Worm (Caenorhabditis elegans): Measurements from ENCODE around the gene mms-19.
"Not testable (repeated sequence)": the region's sequence is repeated elsewhere in the genome, so short reads cannot be mapped to it uniquely, and the experiment has no call there.

DNA sequence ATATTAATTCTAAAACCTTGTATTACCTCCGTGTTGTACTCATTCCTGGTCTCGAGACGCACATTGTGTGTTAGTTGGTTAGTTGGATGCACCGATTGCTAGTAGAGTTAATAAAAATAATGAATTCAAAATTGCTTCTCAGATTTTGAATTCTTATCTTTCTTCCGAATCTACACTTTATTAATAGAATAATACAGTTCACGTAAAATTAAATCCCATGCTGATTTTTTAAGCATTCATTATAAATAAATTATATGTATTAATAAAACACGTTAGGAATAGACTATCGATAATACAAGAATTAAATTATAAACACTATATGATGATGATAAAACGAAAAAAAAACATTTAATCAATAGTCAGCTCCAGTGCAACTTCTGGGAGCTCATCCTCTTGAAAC is 45.7 kb upstream of the mms-19 start, which contains the start of gene ZC317.6:
- TF ChIP-seq dpff-1 (tag; optimal IDR thresholded peaks at IDR 0.05); ama-1 (optimal IDR thresholded peaks at IDR 0.05); ama-1 (GFP tag; optimal IDR thresholded peaks at IDR 0.05): not testable (repeated sequence)

Measured in whole organism, young adult.